In the genomic region with DNA sequence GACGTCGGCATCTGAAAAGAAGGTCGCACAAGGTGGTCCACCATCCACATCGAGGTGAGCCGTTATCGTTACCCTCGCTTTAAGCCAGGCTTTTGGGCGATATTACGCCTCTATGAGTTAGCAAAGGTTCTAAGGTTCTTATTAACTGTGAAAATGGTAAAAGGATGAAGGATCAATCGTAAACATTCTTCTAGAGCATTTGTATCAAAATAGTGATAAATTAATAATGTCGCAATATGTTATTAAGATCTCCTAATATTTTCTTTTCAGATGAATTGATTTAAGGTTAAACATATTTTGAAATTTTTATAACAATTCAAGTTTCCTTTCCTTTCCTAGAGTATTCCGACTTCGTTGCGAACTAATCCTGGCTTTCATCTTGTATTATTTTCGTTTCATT, we compare ENCODE assay signal across 1 fruit fly cellular context.
TF ChIP-seq lines count a peak whose summit lies in the region.

No protein-coding gene starts in this region.

TF ChIP-seq in whole organism, embryonic, 481 proteins besides CTCF, POLR2A, EP300 and RAD21 (continued from another document and continues in another):
- no peak for TF ChIP-seq CG6254 (GFP tag; optimal IDR thresholded peaks at IDR 0.05; lab: Kevin White, UChicago)
- TF ChIP-seq eyg (GFP tag; optimal IDR thresholded peaks at IDR 0.05; lab: Kevin White, UChicago), result no peak
- TF ChIP-seq nerfin-2 (GFP tag; IDR thresholded peaks at IDR 0.05; lab: Robert Waterston, UW; ENCODE audit: partially characterized antibody), result no peak
- no peak for TF ChIP-seq CG4617 (GFP tag; optimal IDR thresholded peaks at IDR 0.05; lab: Kevin White, UChicago; ENCODE audit: borderline replicate concordance)
- peak; percentile 63; the same call in 2 of the 3 replicates for TF ChIP-seq dysf (GFP tag; IDR thresholded peaks at IDR 0.05; lab: Robert Waterston, UW)
- no peak for TF ChIP-seq HHEX (GFP tag; optimal IDR thresholded peaks at IDR 0.05; lab: Kevin White, UChicago)
- TF ChIP-seq CG4328 (GFP tag; optimal IDR thresholded peaks at IDR 0.05; lab: Kevin White, UChicago), result no peak
- no peak for TF ChIP-seq GATAe (GFP tag; conservative IDR thresholded peaks at IDR 0.05; lab: Robert Waterston, UW)
- no peak for TF ChIP-seq CG14965 (GFP tag; optimal IDR thresholded peaks at IDR 0.05; lab: Kevin White, UChicago; ENCODE audit: borderline replicate concordance)
- no peak for TF ChIP-seq gt (GFP tag; IDR thresholded peaks at IDR 0.05; lab: Robert Waterston, UW)
- no peak for TF ChIP-seq caup (GFP tag; optimal IDR thresholded peaks at IDR 0.05; lab: Kevin White, UChicago; ENCODE audit: severe bottlenecking)
- no peak for TF ChIP-seq CG6175 (GFP tag; IDR thresholded peaks at IDR 0.05; lab: Robert Waterston, UW)
- no peak for TF ChIP-seq unc-4 (GFP tag; IDR thresholded peaks at IDR 0.05; lab: Robert Waterston, UW; ENCODE audit: partially characterized antibody)
- TF ChIP-seq CG13287 (GFP tag; IDR thresholded peaks at IDR 0.05; lab: Robert Waterston, UW; ENCODE audit: partially characterized antibody), result no peak
- no peak for TF ChIP-seq crc (GFP tag; optimal IDR thresholded peaks at IDR 0.05; lab: Kevin White, UChicago)
- peak; percentile 17 for TF ChIP-seq Abd-B (GFP tag; optimal IDR thresholded peaks at IDR 0.05; lab: Kevin White, UChicago)
- peak; percentile 36 for TF ChIP-seq dmrt99B (tag; optimal IDR thresholded peaks at IDR 0.05; lab: Kevin White, UChicago)
- peak; percentile 25; the same call in 1 of the 2 replicates for TF ChIP-seq CG9932 (GFP tag; IDR thresholded peaks at IDR 0.05; lab: Robert Waterston, UW)
- 0 out of 2 replicates have a peak, but pooled peaks have one; percentile 24 for TF ChIP-seq Ptx1 (GFP tag; IDR thresholded peaks at IDR 0.05; lab: Robert Waterston, UW)
- TF ChIP-seq jumu (GFP tag; optimal IDR thresholded peaks at IDR 0.05; lab: Kevin White, UChicago), result no peak
- no peak for TF ChIP-seq luna (GFP tag; optimal IDR thresholded peaks at IDR 0.05; lab: Kevin White, UChicago)
- no peak for TF ChIP-seq CG1602 (GFP tag; optimal IDR thresholded peaks at IDR 0.05; lab: Kevin White, UChicago)
- TF ChIP-seq ac (GFP tag; optimal IDR thresholded peaks at IDR 0.05; lab: Kevin White, UChicago), result no peak
- TF ChIP-seq CG4707 (GFP tag; optimal IDR thresholded peaks at IDR 0.05; lab: Kevin White, UChicago), result no peak
- peak; percentile 20 for TF ChIP-seq fd3F (GFP tag; optimal IDR thresholded peaks at IDR 0.05; lab: Kevin White, UChicago)
- no peak for TF ChIP-seq Hmx (GFP tag; optimal IDR thresholded peaks at IDR 0.05; lab: Kevin White, UChicago)
- TF ChIP-seq Oli (tag; optimal IDR thresholded peaks at IDR 0.05; lab: Kevin White, UChicago), result peak; percentile 41
- no peak for TF ChIP-seq jigr1 (GFP tag; IDR thresholded peaks at IDR 0.05; lab: Robert Waterston, UW)
- no peak for TF ChIP-seq Max (GFP tag; optimal IDR thresholded peaks at IDR 0.05; lab: Kevin White, UChicago)
- no peak for TF ChIP-seq br (optimal IDR thresholded peaks at IDR 0.05; lab: Kevin White, UChicago)
- TF ChIP-seq CG14667 (GFP tag; IDR thresholded peaks at IDR 0.05; lab: Robert Waterston, UW), result no peak
- TF ChIP-seq CG17612 (GFP tag; IDR thresholded peaks at IDR 0.05; lab: Robert Waterston, UW), result no peak
- no peak for TF ChIP-seq CG12155 (GFP tag; optimal IDR thresholded peaks at IDR 0.05; lab: Kevin White, UChicago)
- no peak for TF ChIP-seq toy (GFP tag; IDR thresholded peaks at IDR 0.05; lab: Robert Waterston, UW)
- TF ChIP-seq CG15514 (GFP tag; optimal IDR thresholded peaks at IDR 0.05; lab: Kevin White, UChicago), result no peak
- TF ChIP-seq ssp (GFP tag; IDR thresholded peaks at IDR 0.05; lab: Robert Waterston, UW), result no peak
- TF ChIP-seq Poxn (GFP tag; IDR thresholded peaks at IDR 0.05; lab: Robert Waterston, UW), result no peak
- TF ChIP-seq sisA (GFP tag; IDR thresholded peaks at IDR 0.05; lab: Robert Waterston, UW), result no peak
- no peak for TF ChIP-seq Doc2 (GFP tag; IDR thresholded peaks at IDR 0.05; lab: Robert Waterston, UW)
- TF ChIP-seq CG11696 (GFP tag; IDR thresholded peaks at IDR 0.05; lab: Robert Waterston, UW), result no peak
- TF ChIP-seq CG10209 (GFP tag; optimal IDR thresholded peaks at IDR 0.05; lab: Kevin White, UChicago), result peak; percentile 10
- TF ChIP-seq Camta (GFP tag; optimal IDR thresholded peaks at IDR 0.05; lab: Kevin White, UChicago), result no peak
- TF ChIP-seq bcd (GFP tag; optimal IDR thresholded peaks at IDR 0.05; lab: Kevin White, UChicago), result peak; percentile 23
- TF ChIP-seq Sry-β (GFP tag; optimal IDR thresholded peaks at IDR 0.05; lab: Kevin White, UChicago), result no peak
- no peak for TF ChIP-seq Optix (GFP tag; IDR thresholded peaks at IDR 0.05; lab: Robert Waterston, UW)
- no peak for TF ChIP-seq CG1024 (GFP tag; IDR thresholded peaks at IDR 0.05; lab: Robert Waterston, UW)
- TF ChIP-seq Sox100B (GFP tag; optimal IDR thresholded peaks at IDR 0.05; lab: Kevin White, UChicago), result no peak
- TF ChIP-seq CG17568 (GFP tag; optimal IDR thresholded peaks at IDR 0.05; lab: Kevin White, UChicago), result no peak
- TF ChIP-seq CG1832 (GFP tag; optimal IDR thresholded peaks at IDR 0.05; lab: Kevin White, UChicago), result no peak
- TF ChIP-seq CG3065 (GFP tag; optimal IDR thresholded peaks at IDR 0.05; lab: Kevin White, UChicago), result no peak
- TF ChIP-seq Fer1 (GFP tag; optimal IDR thresholded peaks at IDR 0.05; lab: Kevin White, UChicago), result no peak
- no peak for TF ChIP-seq Antp (GFP tag; optimal IDR thresholded peaks at IDR 0.05; lab: Kevin White, UChicago)
- TF ChIP-seq wor (GFP tag; IDR thresholded peaks at IDR 0.05; lab: Robert Waterston, UW), result no peak
- no peak for TF ChIP-seq en (GFP tag; optimal IDR thresholded peaks at IDR 0.05; lab: Kevin White, UChicago)
- TF ChIP-seq Ets65A (GFP tag; lab: Kevin White, UChicago), result no peak
- TF ChIP-seq ewg (GFP tag; optimal IDR thresholded peaks at IDR 0.05; lab: Kevin White, UChicago), result no peak
- TF ChIP-seq zf30C (GFP tag; optimal IDR thresholded peaks at IDR 0.05; lab: Kevin White, UChicago), result no peak
- TF ChIP-seq ash1 (GFP tag; optimal IDR thresholded peaks at IDR 0.05; lab: Kevin White, UChicago), result no peak
- no peak for TF ChIP-seq aop (GFP tag; IDR thresholded peaks at IDR 0.05; lab: Robert Waterston, UW)
- no peak for TF ChIP-seq CG4282 (GFP tag; optimal IDR thresholded peaks at IDR 0.05; lab: Kevin White, UChicago)
- TF ChIP-seq PHDP (tag; optimal IDR thresholded peaks at IDR 0.05; lab: Kevin White, UChicago), result no peak
- TF ChIP-seq CG1233 (GFP tag; optimal IDR thresholded peaks at IDR 0.05; lab: Kevin White, UChicago), result no peak
- no peak for TF ChIP-seq maf-S (GFP tag; optimal IDR thresholded peaks at IDR 0.05; lab: Kevin White, UChicago)
- no peak for TF ChIP-seq h (optimal IDR thresholded peaks at IDR 0.05; lab: Kevin White, UChicago)
- no peak for TF ChIP-seq MBD-R2 (GFP tag; IDR thresholded peaks at IDR 0.05; lab: Robert Waterston, UW)
- no peak for TF ChIP-seq eve (GFP tag; optimal IDR thresholded peaks at IDR 0.05; lab: Kevin White, UChicago)
- no peak for TF ChIP-seq Hey (tag; optimal IDR thresholded peaks at IDR 0.05; lab: Kevin White, UChicago)
- TF ChIP-seq fd64A (GFP tag; optimal IDR thresholded peaks at IDR 0.05; lab: Kevin White, UChicago), result no peak
- no peak for TF ChIP-seq zfh2 (GFP tag; optimal IDR thresholded peaks at IDR 0.05; lab: Kevin White, UChicago)
- TF ChIP-seq CG34376 (GFP tag; optimal IDR thresholded peaks at IDR 0.05; lab: Kevin White, UChicago), result no peak
- no peak for TF ChIP-seq bbx (GFP tag; IDR thresholded peaks at IDR 0.05; lab: Robert Waterston, UW; ENCODE audit: partially characterized antibody)
- TF ChIP-seq pros (GFP tag; optimal IDR thresholded peaks at IDR 0.05; lab: Kevin White, UChicago), result no peak
- TF ChIP-seq CG3281 (GFP tag; optimal IDR thresholded peaks at IDR 0.05; lab: Kevin White, UChicago), result no peak
- TF ChIP-seq NK7.1 (GFP tag; optimal IDR thresholded peaks at IDR 0.05; lab: Kevin White, UChicago), result no peak
- TF ChIP-seq E2f1 (GFP tag; IDR thresholded peaks at IDR 0.05; lab: Robert Waterston, UW), result no peak
- TF ChIP-seq az2 (GFP tag; optimal IDR thresholded peaks at IDR 0.05; lab: Kevin White, UChicago), result no peak
- TF ChIP-seq gem (tag; optimal IDR thresholded peaks at IDR 0.05; lab: Kevin White, UChicago), result peak; percentile 66
- no peak for TF ChIP-seq twi (tag; optimal IDR thresholded peaks at IDR 0.05; lab: Kevin White, UChicago)
- no peak for TF ChIP-seq kay (GFP tag; optimal IDR thresholded peaks at IDR 0.05; lab: Kevin White, UChicago)
- 0 out of 3 replicates have a peak, but pooled peaks have one; percentile 15 for TF ChIP-seq tgo (GFP tag; IDR thresholded peaks at IDR 0.05; lab: Robert Waterston, UW)
- TF ChIP-seq nerfin-1 (tag; optimal IDR thresholded peaks at IDR 0.05; lab: Kevin White, UChicago), result no peak
- TF ChIP-seq CG7963 (GFP tag; IDR thresholded peaks at IDR 0.05; lab: Robert Waterston, UW; ENCODE audit: partially characterized antibody), result no peak
- peak; percentile 44 for TF ChIP-seq CG2678 (tag; optimal IDR thresholded peaks at IDR 0.05; lab: Kevin White, UChicago)
- TF ChIP-seq lmd (GFP tag; IDR thresholded peaks at IDR 0.05; lab: Robert Waterston, UW), result peak; percentile 21; the same call in 1 of the 2 replicates
- no peak for TF ChIP-seq wdn (GFP tag; IDR thresholded peaks at IDR 0.05; lab: Robert Waterston, UW)
- no peak for TF ChIP-seq CG8388 (GFP tag; optimal IDR thresholded peaks at IDR 0.05; lab: Kevin White, UChicago)
- no peak for TF ChIP-seq Bteb2 (GFP tag; optimal IDR thresholded peaks at IDR 0.05; lab: Kevin White, UChicago)
- TF ChIP-seq CG14014 (GFP tag; IDR thresholded peaks at IDR 0.05; lab: Robert Waterston, UW), result no peak
- TF ChIP-seq Blimp-1 (GFP tag; optimal IDR thresholded peaks at IDR 0.05; lab: Kevin White, UChicago), result no peak
- peak; percentile 1 for TF ChIP-seq bab2 (GFP tag; optimal IDR thresholded peaks at IDR 0.05; lab: Kevin White, UChicago)
- 0 out of 2 replicates have a peak, but pooled peaks have one; percentile 13 for TF ChIP-seq slbo (GFP tag; IDR thresholded peaks at IDR 0.05; lab: Robert Waterston, UW)
- TF ChIP-seq Mrtf (GFP tag; IDR thresholded peaks at IDR 0.05; lab: Robert Waterston, UW), result no peak
- TF ChIP-seq Atf6 (GFP tag; IDR thresholded peaks at IDR 0.05; lab: Robert Waterston, UW), result no peak
- no peak for TF ChIP-seq CkIIα-i1 (GFP tag; IDR thresholded peaks at IDR 0.05; lab: Robert Waterston, UW)
- no peak for TF ChIP-seq ind (GFP tag; optimal IDR thresholded peaks at IDR 0.05; lab: Kevin White, UChicago)
- TF ChIP-seq CG12299 (tag; optimal IDR thresholded peaks at IDR 0.05; lab: Kevin White, UChicago), result no peak
- TF ChIP-seq dan (GFP tag; IDR thresholded peaks at IDR 0.05; lab: Robert Waterston, UW), result no peak
- no peak for TF ChIP-seq Vsx1 (GFP tag; optimal IDR thresholded peaks at IDR 0.05; lab: Kevin White, UChicago)
- TF ChIP-seq CG32767 (GFP tag; IDR thresholded peaks at IDR 0.05; lab: Robert Waterston, UW), result no peak; the same call in 1 of the 2 replicates
- no peak for TF ChIP-seq CG17359 (tag; optimal IDR thresholded peaks at IDR 0.05; lab: Kevin White, UChicago)
- peak; percentile 8 for TF ChIP-seq Hr3 (GFP tag; optimal IDR thresholded peaks at IDR 0.05; lab: Kevin White, UChicago)
- TF ChIP-seq CG4424 (GFP tag; optimal IDR thresholded peaks at IDR 0.05; lab: Kevin White, UChicago), result no peak
- no peak for TF ChIP-seq CG10979 (tag; optimal IDR thresholded peaks at IDR 0.05; lab: Kevin White, UChicago)
- no peak for TF ChIP-seq lola (GFP tag; optimal IDR thresholded peaks at IDR 0.05; lab: Kevin White, UChicago)
- TF ChIP-seq al (GFP tag; IDR thresholded peaks at IDR 0.05; lab: Robert Waterston, UW), result no peak
- no peak for TF ChIP-seq CG31224 (GFP tag; IDR thresholded peaks at IDR 0.05; lab: Robert Waterston, UW)
- peak; percentile 69 for TF ChIP-seq CoRest (tag; optimal IDR thresholded peaks at IDR 0.05; lab: Kevin White, UChicago)
- TF ChIP-seq tin (GFP tag; optimal IDR thresholded peaks at IDR 0.05; lab: Kevin White, UChicago), result no peak
- TF ChIP-seq CG11456 (GFP tag; IDR thresholded peaks at IDR 0.05; lab: Robert Waterston, UW), result no peak
- no peak for TF ChIP-seq CG12219 (GFP tag; optimal IDR thresholded peaks at IDR 0.05; lab: Kevin White, UChicago)
- TF ChIP-seq hb (GFP tag; IDR thresholded peaks at IDR 0.05; lab: Robert Waterston, UW; ENCODE audit: partially characterized antibody), result no peak
- no peak for TF ChIP-seq tap (tag; optimal IDR thresholded peaks at IDR 0.05; lab: Kevin White, UChicago)
- no peak for TF ChIP-seq Sin3A (optimal IDR thresholded peaks at IDR 0.05; lab: Kevin White, UChicago)
- TF ChIP-seq CG11085 (GFP tag; IDR thresholded peaks at IDR 0.05; lab: Robert Waterston, UW), result no peak
- no peak for TF ChIP-seq cwo (GFP tag; optimal IDR thresholded peaks at IDR 0.05; lab: Kevin White, UChicago)
- TF ChIP-seq peb (GFP tag; IDR thresholded peaks at IDR 0.05; lab: Robert Waterston, UW), result no peak
- TF ChIP-seq CG31365 (tag; optimal IDR thresholded peaks at IDR 0.05; lab: Kevin White, UChicago), result no peak
- TF ChIP-seq Adf1 (GFP tag; IDR thresholded peaks at IDR 0.05; lab: Robert Waterston, UW), result no peak
- TF ChIP-seq grau (tag; optimal IDR thresholded peaks at IDR 0.05; lab: Kevin White, UChicago), result peak; percentile 47
- no peak for TF ChIP-seq sim (GFP tag; IDR thresholded peaks at IDR 0.05; lab: Robert Waterston, UW)
- no peak for TF ChIP-seq CG10543 (GFP tag; optimal IDR thresholded peaks at IDR 0.05; lab: Kevin White, UChicago)
- 0 out of 3 replicates have a peak, but pooled peaks have one; percentile 40 for TF ChIP-seq CG11695 (GFP tag; IDR thresholded peaks at IDR 0.05; lab: Robert Waterston, UW)
- no peak for TF ChIP-seq otp (GFP tag; IDR thresholded peaks at IDR 0.05; lab: Robert Waterston, UW)
- no peak for TF ChIP-seq CG7372 (GFP tag; IDR thresholded peaks at IDR 0.05; lab: Robert Waterston, UW)
- no peak for TF ChIP-seq Nf-YB (GFP tag; optimal IDR thresholded peaks at IDR 0.05; lab: Kevin White, UChicago)
- TF ChIP-seq CG7839 (tag; optimal IDR thresholded peaks at IDR 0.05; lab: Kevin White, UChicago), result peak; percentile 45
- TF ChIP-seq abd-A (tag; optimal IDR thresholded peaks at IDR 0.05; lab: Kevin White, UChicago), result no peak
- no peak for TF ChIP-seq unpg (GFP tag; optimal IDR thresholded peaks at IDR 0.05; lab: Kevin White, UChicago)
- 0 out of 3 replicates have a peak, but pooled peaks have one; percentile 6 for TF ChIP-seq zfh1 (GFP tag; IDR thresholded peaks at IDR 0.05; lab: Robert Waterston, UW)
- no peak for TF ChIP-seq CG10959 (GFP tag; IDR thresholded peaks at IDR 0.05; lab: Robert Waterston, UW)
- no peak for TF ChIP-seq CG12769 (tag; optimal IDR thresholded peaks at IDR 0.05; lab: Kevin White, UChicago)
- TF ChIP-seq Dip3 (GFP tag; optimal IDR thresholded peaks at IDR 0.05; lab: Kevin White, UChicago), result no peak
- no peak for TF ChIP-seq CG43689 (GFP tag; IDR thresholded peaks at IDR 0.05; lab: Robert Waterston, UW)
